Worm (Caenorhabditis elegans) whole organism, L3 larva: ENCODE results near the gene F13H10.1.

Experiments
- fkh-10 ChIP-seq: sonication (generic microtip); optimal IDR thresholded peaks from 2 replicates; lab custom pipeline; 2017; ENCODE audit warnings: missing biosample characterization, missing genetic modification reagents, missing genetic modification characterization
- nhr-76 ChIP-seq: fragments of 150-350 bp; sonication (generic microtip); optimal IDR thresholded peaks from 5 replicates; lab custom pipeline; 2014; ENCODE audit warnings: missing biosample characterization, missing genetic modification characterization
- nhr-77 ChIP-seq: fragments of 150-350 bp; optimal IDR thresholded peaks from 2 replicates; lab custom pipeline; 2014; ENCODE audit warnings: missing biosample characterization, missing genetic modification characterization

ce11 chrIV:11037118-11037719 lies 32.8 kb downstream of the F13H10.1 start:
- no peak for TF ChIP-seq fkh-10 (GFP tag; lab: Kevin White, UChicago)
- TF ChIP-seq nhr-76 (tag; lab: Kevin White, UChicago): no peak
- TF ChIP-seq nhr-77 (tag; lab: Kevin White, UChicago): peak; percentile 26
